Fruit fly (Drosophila melanogaster) whole organism, pupa: Measurements from ENCODE around the gene CG4456.

ENCODE experiments used
- CG10348 ChIP-seq: fragments of 200-800 bp; sonication (Bioruptor generic); IDR thresholded peaks from 2 replicates; pipeline ENCODE4 v1.3.6; 2022; ENCODE audit warnings: missing biosample characterization, missing genetic modification characterization
- CG12605 ChIP-seq: fragments of 200-800 bp; sonication (Bioruptor generic); IDR thresholded peaks from 2 replicates; pipeline ENCODE4 v1.3.6; 2022; ENCODE audit warnings: missing biosample characterization, missing genetic modification characterization
- CG13204 ChIP-seq: fragments of 200-800 bp; sonication (Bioruptor generic); optimal IDR thresholded peaks from 2 replicates; lab custom pipeline; 2018; ENCODE audit warnings: missing biosample characterization, mild to moderate bottlenecking, missing genetic modification characterization, moderate library complexity
- CG14655 ChIP-seq: fragments of 200-800 bp; sonication (Bioruptor generic); optimal IDR thresholded peaks from 3 replicates; lab custom pipeline; 2017; ENCODE audit warnings: mild to moderate bottlenecking, missing biosample characterization, missing genetic modification reagents, missing genetic modification characterization
- CG15710 ChIP-seq: fragments of 200-800 bp; sonication (Bioruptor generic); optimal IDR thresholded peaks from 2 replicates; lab custom pipeline; 2018; ENCODE audit warnings: missing biosample characterization, mild to moderate bottlenecking, missing genetic modification characterization, moderate library complexity
- CG17806 ChIP-seq: fragments of 200-800 bp; sonication (Bioruptor generic); optimal IDR thresholded peaks from 2 replicates; lab custom pipeline; 2018; ENCODE audit warnings: missing biosample characterization, mild to moderate bottlenecking, missing genetic modification characterization, moderate library complexity
- CG32121 ChIP-seq: fragments of 200-800 bp; sonication (Bioruptor generic); IDR thresholded peaks from 2 replicates; pipeline ENCODE4 v1.3.6; 2022; ENCODE audit warnings: missing biosample characterization, missing genetic modification characterization
- CG34367 ChIP-seq: fragments of 200-800 bp; sonication (Bioruptor generic); optimal IDR thresholded peaks from 2 replicates; lab custom pipeline; 2018; ENCODE audit warnings: missing biosample characterization, mild to moderate bottlenecking, missing genetic modification characterization
- CG4496 ChIP-seq: fragments of 200-800 bp; sonication (Bioruptor generic); IDR thresholded peaks from 3 replicates; pipeline ENCODE4 v1.3.6; 2022; ENCODE audit warnings: missing biosample characterization, missing genetic modification characterization
- CG8159 ChIP-seq: fragments of 200-800 bp; sonication (Bioruptor generic); optimal IDR thresholded peaks from 3 replicates; lab custom pipeline; 2018; ENCODE audit warnings: missing biosample characterization, mild to moderate bottlenecking, missing genetic modification characterization, moderate library complexity
- CG8301 ChIP-seq: fragments of 200-800 bp; sonication (Bioruptor generic); optimal IDR thresholded peaks from 2 replicates; lab custom pipeline; 2018; ENCODE audit warnings: missing biosample characterization, mild to moderate bottlenecking, missing genetic modification characterization
- CG9948 ChIP-seq: fragments of 200-800 bp; sonication (Bioruptor generic); optimal IDR thresholded peaks from 2 replicates; lab custom pipeline; 2018; ENCODE audit warnings: missing biosample characterization, mild to moderate bottlenecking, missing genetic modification characterization, moderate library complexity
- D1 ChIP-seq: fragments of 200-800 bp; sonication (Bioruptor generic); optimal IDR thresholded peaks from 2 replicates; lab custom pipeline; 2018; ENCODE audit warnings: missing biosample characterization, mild to moderate bottlenecking, missing genetic modification characterization, moderate library complexity
- EcR ChIP-seq: fragments of 200-800 bp; sonication (Bioruptor generic); optimal IDR thresholded peaks from 3 replicates; lab custom pipeline; 2019; ENCODE audit warnings: missing biosample characterization, missing genetic modification characterization, mild to moderate bottlenecking, moderate library complexity, missing genetic modification reagents
- Ets98B ChIP-seq: fragments of 200-800 bp; sonication (Bioruptor generic); IDR thresholded peaks from 2 replicates; pipeline ENCODE4 v1.3.6; 2022; ENCODE audit warnings: missing biosample characterization, missing genetic modification characterization
- Pif1A ChIP-seq: fragments of 200-800 bp; sonication (Bioruptor generic); optimal IDR thresholded peaks from 3 replicates; lab custom pipeline; 2016; ENCODE audit warnings: missing biosample characterization, missing genetic modification characterization
- Pif1B ChIP-seq: fragments of 200-800 bp; sonication (Bioruptor generic); optimal IDR thresholded peaks from 3 replicates; lab custom pipeline; 2016; ENCODE audit warnings: missing biosample characterization, missing genetic modification characterization
- Snoo ChIP-seq: fragments of 200-800 bp; sonication (Bioruptor generic); optimal IDR thresholded peaks from 3 replicates; lab custom pipeline; 2017; ENCODE audit warnings: missing biosample characterization, mild to moderate bottlenecking, missing genetic modification characterization, inconsistent platforms
- fd96Ca ChIP-seq: fragments of 200-800 bp; sonication (Bioruptor generic); IDR thresholded peaks from 3 replicates; pipeline ENCODE4 v1.3.6; 2022; ENCODE audit warnings: missing biosample characterization, missing genetic modification characterization
- gl ChIP-seq: fragments of 200-800 bp; sonication (Bioruptor generic); optimal IDR thresholded peaks from 2 replicates; lab custom pipeline; 2018; ENCODE audit warnings: missing biosample characterization, mild to moderate bottlenecking, missing genetic modification characterization
- rn ChIP-seq: fragments of 200-800 bp; sonication (Bioruptor generic); IDR thresholded peaks from 2 replicates; pipeline ENCODE4 v1.3.6; 2022; ENCODE audit warnings: missing biosample characterization, missing genetic modification characterization

Gene CG4456

DNA sequence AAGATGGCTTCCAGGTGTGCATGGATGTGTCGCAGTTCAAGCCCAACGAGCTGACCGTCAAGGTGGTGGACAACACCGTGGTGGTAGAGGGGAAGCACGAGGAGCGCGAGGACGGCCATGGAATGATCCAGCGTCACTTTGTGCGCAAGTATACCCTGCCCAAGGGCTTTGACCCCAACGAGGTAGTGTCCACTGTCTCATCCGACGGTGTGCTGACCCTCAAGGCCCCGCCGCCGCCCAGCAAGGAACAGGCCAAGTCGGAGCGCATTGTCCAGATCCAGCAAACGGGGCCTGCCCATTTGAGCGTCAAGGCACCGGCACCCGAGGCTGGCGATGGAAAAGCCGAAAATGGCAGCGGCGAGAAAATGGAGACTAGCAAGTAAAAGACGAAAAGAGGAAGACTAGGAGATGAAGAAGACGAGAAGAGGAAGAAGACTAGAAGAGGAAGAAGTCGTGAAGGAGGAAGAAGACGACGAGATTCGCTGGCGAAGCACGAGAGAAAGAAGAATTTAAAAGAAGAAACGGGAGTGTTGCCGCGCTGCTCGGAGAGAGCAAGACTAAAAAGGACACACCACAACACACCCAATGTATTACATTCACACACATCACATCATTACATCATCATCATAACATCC lies 12.0 kb downstream of the CG4456 start:
- TF ChIP-seq Snoo: no peak
- TF ChIP-seq EcR: peak; percentile 76

DNA sequence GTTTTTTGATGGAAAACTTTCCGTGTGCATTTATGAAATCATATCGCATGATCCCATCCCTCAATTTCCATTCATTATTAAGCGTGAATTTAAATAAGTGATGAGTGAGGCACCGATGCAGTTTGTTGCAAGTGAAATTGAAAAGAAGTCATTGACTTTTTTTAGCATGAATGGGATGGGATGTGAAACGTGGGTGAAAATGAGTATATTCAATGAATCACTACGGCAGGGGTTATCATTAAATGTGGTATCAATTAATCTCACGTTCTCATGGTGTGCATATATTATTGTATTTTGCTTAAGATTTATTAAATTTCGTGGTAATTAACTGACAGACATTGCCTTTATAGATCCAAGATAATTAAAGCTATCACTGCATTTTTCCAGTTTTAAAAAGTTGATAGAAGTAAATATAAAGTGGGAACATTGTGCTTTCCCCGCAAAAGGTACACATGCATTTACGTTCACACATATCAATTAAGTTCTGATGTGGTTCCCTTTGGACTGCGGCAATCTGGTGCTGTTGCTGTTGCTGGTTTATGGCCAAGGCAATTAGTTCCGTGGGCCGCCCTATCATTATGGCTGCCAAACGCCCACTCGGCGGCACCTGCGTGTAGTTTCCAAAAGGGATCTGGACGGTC lies 18.9 kb downstream of the CG4456 start:
- TF ChIP-seq EcR: peak; percentile 33
- no peak for TF ChIP-seq CG8159 (tag; lab: Kevin White, UChicago)

DNA sequence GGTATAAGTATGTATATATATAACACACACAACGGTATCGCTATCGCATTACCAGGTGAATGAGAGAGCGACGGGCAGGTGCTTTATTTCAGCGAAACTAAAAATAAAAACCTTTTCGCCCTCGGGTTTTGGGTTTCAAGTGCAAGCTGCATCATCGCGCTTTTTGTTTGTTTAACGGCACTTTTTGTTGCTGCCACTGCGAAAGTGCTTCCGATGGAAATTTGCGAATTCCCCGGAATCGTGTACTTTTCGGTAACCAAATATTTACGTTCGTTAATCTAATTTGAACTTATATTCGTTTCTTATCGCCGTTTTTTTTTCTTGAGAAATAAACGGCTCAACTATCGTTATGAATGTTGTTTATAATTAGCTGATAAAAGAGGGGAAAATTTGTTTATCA lies 23.5 kb downstream of the CG4456 start:
- TF ChIP-seq CG15710 (tag; lab: Kevin White, UChicago) (no peak), Pif1A (GFP tag; lab: Kevin White, UChicago) (no peak), CG12605 (no peak), rn (no peak), fd96Ca (no peak), CG8301 (tag; lab: Kevin White, UChicago) (no peak), gl (tag; lab: Kevin White, UChicago) (no peak)

DNA sequence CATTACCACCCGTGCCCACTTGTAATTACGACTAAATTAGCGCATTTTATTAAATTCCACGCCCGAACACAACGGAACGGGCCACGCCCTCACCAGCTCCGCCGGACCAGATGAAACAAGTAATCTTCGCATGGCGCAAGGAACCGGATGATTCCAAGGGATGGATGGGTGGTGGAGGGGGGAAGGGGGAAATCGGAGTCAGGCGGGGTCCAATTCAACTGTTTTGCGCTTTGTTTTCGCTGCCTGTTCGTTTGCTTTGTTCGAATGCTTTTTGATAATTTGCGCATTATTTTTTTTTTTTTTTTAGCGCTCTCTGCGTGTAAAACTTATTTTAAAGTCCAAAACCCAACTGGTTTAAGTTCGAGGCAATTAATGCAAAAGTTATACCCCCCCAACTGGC lies 24.2 kb downstream of the CG4456 start:
- peak; percentile 33 for TF ChIP-seq EcR
- TF ChIP-seq rn: no peak
- no peak for TF ChIP-seq CG4496 (GFP tag; lab: Robert Waterston, UW)
- TF ChIP-seq fd96Ca: no peak
- peak; percentile 30; the same call in 1 of the 2 replicates for TF ChIP-seq CG12605
- TF ChIP-seq Pif1B (GFP tag; lab: Kevin White, UChicago): no peak
- no peak for TF ChIP-seq CG32121 (GFP tag; lab: Robert Waterston, UW)

DNA sequence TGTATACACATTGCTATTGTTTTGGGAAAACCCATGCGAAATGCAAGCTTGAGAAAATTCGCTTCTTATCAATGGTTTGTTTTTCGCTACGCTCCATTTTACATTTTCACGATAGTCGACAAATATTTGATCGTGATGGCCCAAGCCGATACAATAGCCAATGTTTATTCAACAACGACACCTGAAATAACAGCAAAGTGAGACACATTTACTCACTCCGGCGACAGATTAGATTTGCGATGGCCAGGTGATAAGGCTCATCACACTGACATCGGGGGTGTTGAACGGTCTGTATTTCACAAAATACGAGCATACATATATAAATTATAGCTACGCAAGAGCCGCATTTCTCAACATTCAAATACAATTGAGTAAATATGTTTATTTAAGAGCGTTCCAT lies 24.6 kb downstream of the CG4456 start:
- TF ChIP-seq CG13204 (GFP tag; lab: Kevin White, UChicago) (no peak), rn (no peak), CG32121 (GFP tag; lab: Robert Waterston, UW) (peak; percentile 51; the same call in 1 of the 2 replicates), gl (tag; lab: Kevin White, UChicago) (peak; percentile 49), CG14655 (peak; percentile 22), Pif1B (GFP tag; lab: Kevin White, UChicago) (peak; percentile 12), CG8301 (tag; lab: Kevin White, UChicago) (no peak), Pif1A (GFP tag; lab: Kevin White, UChicago) (peak; percentile 29), CG4496 (GFP tag; lab: Robert Waterston, UW) (peak; percentile 54; the same call in 1 of the 3 replicates), CG15710 (tag; lab: Kevin White, UChicago) (no peak)

DNA sequence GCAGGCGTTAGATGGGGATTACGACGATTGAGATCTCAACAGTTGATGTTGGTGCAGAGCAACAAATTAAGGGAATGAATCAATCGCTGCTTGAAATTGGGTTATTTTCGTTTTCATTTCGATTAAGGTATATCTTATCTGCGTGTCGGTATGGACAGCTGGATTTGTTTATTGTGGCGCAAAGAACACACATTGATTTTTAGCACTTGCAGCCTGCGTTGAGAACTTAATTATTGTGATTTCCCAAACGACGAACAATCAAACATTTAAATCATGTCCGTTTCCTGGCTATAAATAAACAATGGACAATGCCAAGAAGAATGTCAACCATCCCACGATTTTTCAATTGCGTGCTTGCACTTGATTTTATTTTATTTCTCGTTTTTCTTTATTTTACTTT lies 25.5 kb downstream of the CG4456 start:
- TF ChIP-seq Ets98B (GFP tag; lab: Robert Waterston, UW): no peak
- no peak for TF ChIP-seq CG14655
- TF ChIP-seq EcR: no peak
- no peak for TF ChIP-seq CG4496 (GFP tag; lab: Robert Waterston, UW)
- no peak for TF ChIP-seq CG9948 (tag; lab: Kevin White, UChicago)
- TF ChIP-seq CG10348 (GFP tag; lab: Robert Waterston, UW): no peak

DNA sequence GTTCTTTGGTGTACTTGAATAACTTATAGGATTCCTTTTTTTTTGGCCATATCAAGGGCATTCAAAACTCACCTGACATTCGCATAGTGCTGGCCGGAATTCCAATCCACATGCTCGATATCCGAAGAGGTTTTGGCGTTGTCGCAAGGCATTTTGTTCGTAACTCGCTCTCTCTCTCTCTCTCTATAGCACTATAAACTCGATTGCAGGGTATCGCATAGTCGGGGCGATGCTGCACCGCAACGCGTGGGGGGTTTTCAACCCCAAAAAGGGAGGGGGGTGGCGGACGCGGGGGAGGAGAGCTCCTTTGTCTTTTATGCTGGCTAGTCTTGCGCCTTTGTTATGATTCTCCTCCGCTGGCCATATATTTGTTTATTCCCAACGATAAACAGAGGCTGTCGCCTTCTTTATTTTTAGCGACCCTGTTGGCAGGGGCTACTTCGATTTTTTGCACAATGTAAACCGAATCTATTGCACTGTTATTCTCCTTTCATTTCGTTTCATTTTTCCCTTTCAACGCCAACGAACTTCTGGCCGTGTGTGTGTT lies 26.0 kb downstream of the CG4456 start:
- TF ChIP-seq CG10348 (GFP tag; lab: Robert Waterston, UW) (no peak), CG9948 (tag; lab: Kevin White, UChicago) (peak; percentile 17), Ets98B (GFP tag; lab: Robert Waterston, UW) (0 out of 2 replicates have a peak, but pooled peaks have one; percentile 46), CG32121 (GFP tag; lab: Robert Waterston, UW) (peak; percentile 35; the same call in 1 of the 2 replicates), CG4496 (GFP tag; lab: Robert Waterston, UW) (peak; percentile 50; the same call in 1 of the 3 replicates), Pif1A (GFP tag; lab: Kevin White, UChicago) (no peak), Pif1B (GFP tag; lab: Kevin White, UChicago) (no peak), CG15710 (tag; lab: Kevin White, UChicago) (peak; percentile 9), gl (tag; lab: Kevin White, UChicago) (no peak), CG34367 (no peak), CG12605 (0 out of 2 replicates have a peak, but pooled peaks have one; percentile 46), rn (no peak), EcR (peak; percentile 86), CG13204 (GFP tag; lab: Kevin White, UChicago) (no peak), CG8301 (tag; lab: Kevin White, UChicago) (no peak), Snoo (peak; percentile 29), fd96Ca (no peak; the same call in 2 of the 3 replicates), CG8159 (tag; lab: Kevin White, UChicago) (peak; percentile 20), CG17806 (tag; lab: Kevin White, UChicago) (peak; percentile 1), CG14655 (no peak), D1 (tag; lab: Kevin White, UChicago) (peak; percentile 3)
